Fruit fly (Drosophila melanogaster) whole organism, prepupa: Measurements from ENCODE around the gene CG4686.

Experiments
- Blimp-1 ChIP-seq: fragments of 200-800 bp; sonication (Bioruptor generic); optimal IDR thresholded peaks from 3 replicates; lab custom pipeline; 2017; ENCODE audit warnings: missing biosample characterization, missing genetic modification characterization, mild to moderate bottlenecking, moderate library complexity, missing genetic modification reagents
- CG10631 ChIP-seq: fragments of 200-800 bp; sonication (Bioruptor generic); optimal IDR thresholded peaks from 2 replicates; lab custom pipeline; 2016; ENCODE audit warnings: missing biosample characterization, missing genetic modification characterization
- CG10669 ChIP-seq: fragments of 200-800 bp; sonication (Bioruptor generic); optimal IDR thresholded peaks from 3 replicates; lab custom pipeline; 2018; ENCODE audit warnings: missing biosample characterization, mild to moderate bottlenecking, missing genetic modification characterization, moderate library complexity
- CG11294 ChIP-seq: fragments of 200-800 bp; sonication (Bioruptor generic); IDR thresholded peaks from 2 replicates; pipeline ENCODE4 v1.3.6; 2022; ENCODE audit warnings: missing biosample characterization, missing genetic modification characterization
- CG11762 ChIP-seq: fragments of 200-800 bp; sonication (Bioruptor generic); optimal IDR thresholded peaks from 3 replicates; lab custom pipeline; 2016; ENCODE audit warnings: missing biosample characterization, missing genetic modification characterization; ENCODE audit not compliant: insufficient read depth
- CG11902 ChIP-seq: fragments of 200-800 bp; sonication (Bioruptor generic); optimal IDR thresholded peaks from 3 replicates; lab custom pipeline; 2016; ENCODE audit warnings: missing biosample characterization, missing genetic modification characterization
- CG15336 ChIP-seq: fragments of 200-800 bp; sonication (Bioruptor generic); IDR thresholded peaks from 2 replicates; pipeline ENCODE4 v1.3.6; 2022; ENCODE audit warnings: missing biosample characterization, missing genetic modification characterization
- CG16779 ChIP-seq: fragments of 200-800 bp; sonication (Bioruptor generic); optimal IDR thresholded peaks from 3 replicates; lab custom pipeline; 2017; ENCODE audit warnings: missing biosample characterization, mild to moderate bottlenecking, missing genetic modification characterization
- CG31627 ChIP-seq: fragments of 200-800 bp; sonication (Bioruptor generic); optimal IDR thresholded peaks from 3 replicates; lab custom pipeline; 2016; ENCODE audit warnings: missing biosample characterization, missing genetic modification characterization
- CG32006 ChIP-seq: fragments of 200-800 bp; sonication (Bioruptor generic); optimal IDR thresholded peaks from 3 replicates; lab custom pipeline; 2017; ENCODE audit warnings: missing biosample characterization, mild to moderate bottlenecking, missing genetic modification characterization
- CG34406 ChIP-seq: fragments of 200-800 bp; sonication (Bioruptor generic); optimal IDR thresholded peaks from 3 replicates; lab custom pipeline; 2016; ENCODE audit warnings: missing biosample characterization, missing genetic modification characterization
- CG3919 ChIP-seq: fragments of 200-800 bp; sonication (Bioruptor generic); optimal IDR thresholded peaks from 3 replicates; lab custom pipeline; 2016; ENCODE audit warnings: missing biosample characterization, missing genetic modification characterization
- CG4318 ChIP-seq: fragments of 200-800 bp; sonication (Bioruptor generic); optimal IDR thresholded peaks from 3 replicates; lab custom pipeline; 2017; ENCODE audit warnings: missing biosample characterization, mild to moderate bottlenecking, missing genetic modification characterization
- CG6163 ChIP-seq: fragments of 200-800 bp; sonication (Bioruptor generic); IDR thresholded peaks from 3 replicates; pipeline ENCODE4 v1.3.6; 2022; ENCODE audit warnings: missing biosample characterization, missing genetic modification characterization
- CG6792 ChIP-seq: fragments of 200-800 bp; sonication (Bioruptor generic); optimal IDR thresholded peaks from 3 replicates; lab custom pipeline; 2016; ENCODE audit warnings: missing biosample characterization, missing genetic modification characterization
- CG6808 ChIP-seq: fragments of 200-800 bp; sonication (Bioruptor generic); optimal IDR thresholded peaks from 3 replicates; lab custom pipeline; 2017; ENCODE audit warnings: missing biosample characterization, missing genetic modification characterization, mild to moderate bottlenecking, moderate library complexity, missing genetic modification reagents
- CG6854 ChIP-seq: fragments of 200-800 bp; sonication (Bioruptor generic); optimal IDR thresholded peaks from 2 replicates; lab custom pipeline; 2017; ENCODE audit warnings: missing biosample characterization, mild to moderate bottlenecking, missing genetic modification characterization
- CG7368 ChIP-seq: fragments of 200-800 bp; sonication (Bioruptor generic); optimal IDR thresholded peaks from 3 replicates; lab custom pipeline; 2016; ENCODE audit warnings: missing biosample characterization, missing genetic modification characterization
- CG8119 ChIP-seq: fragments of 200-800 bp; sonication (Bioruptor generic); IDR thresholded peaks from 3 replicates; pipeline ENCODE4 v1.3.6; 2022; ENCODE audit warnings: missing biosample characterization, missing genetic modification characterization
- CG8319 ChIP-seq: fragments of 200-800 bp; sonication (Bioruptor generic); optimal IDR thresholded peaks from 3 replicates; lab custom pipeline; 2016; ENCODE audit warnings: missing biosample characterization, missing genetic modification characterization
- CG9139 ChIP-seq: fragments of 200-800 bp; sonication (Bioruptor generic); optimal IDR thresholded peaks from 3 replicates; lab custom pipeline; 2017; ENCODE audit warnings: missing biosample characterization, mild to moderate bottlenecking, missing genetic modification characterization
- Eip75B ChIP-seq: fragments of 200-800 bp; sonication (Bioruptor generic); optimal IDR thresholded peaks from 3 replicates; lab custom pipeline; 2016; ENCODE audit warnings: missing biosample characterization, missing genetic modification characterization
- Eip93F ChIP-seq: fragments of 200-800 bp; sonication (Bioruptor generic); optimal IDR thresholded peaks from 2 replicates; lab custom pipeline; 2016; ENCODE audit warnings: missing biosample characterization, mild to moderate bottlenecking, missing genetic modification characterization
- Ets21C ChIP-seq: fragments of 200-800 bp; sonication (Bioruptor generic); optimal IDR thresholded peaks from 3 replicates; lab custom pipeline; 2016; ENCODE audit warnings: missing biosample characterization, missing genetic modification characterization
- Ets96B ChIP-seq: fragments of 200-800 bp; optimal IDR thresholded peaks from 2 replicates; lab custom pipeline; 2019; ENCODE audit warnings: missing biosample characterization, mild to moderate bottlenecking, missing genetic modification characterization, moderate library complexity
- Gug ChIP-seq: fragments of 200-800 bp; sonication (Bioruptor generic); IDR thresholded peaks from 2 replicates; pipeline ENCODE4 v1.3.6; 2022; ENCODE audit warnings: missing biosample characterization, missing genetic modification characterization
- Hr38 ChIP-seq: sonication (Bioruptor generic); optimal IDR thresholded peaks from 2 replicates; lab custom pipeline; 2016; ENCODE audit warnings: missing biosample characterization, missing genetic modification characterization
- Hr39 ChIP-seq: fragments of 200-800 bp; sonication (Bioruptor generic); optimal IDR thresholded peaks from 2 replicates; lab custom pipeline; 2016; ENCODE audit warnings: missing biosample characterization, missing genetic modification characterization
- Hr4 ChIP-seq: fragments of 200-800 bp; sonication (Bioruptor generic); optimal IDR thresholded peaks from 3 replicates; lab custom pipeline; 2016; ENCODE audit warnings: missing biosample characterization, missing genetic modification characterization
- Lpt ChIP-seq: fragments of 200-800 bp; sonication (Bioruptor generic); optimal IDR thresholded peaks from 3 replicates; lab custom pipeline; 2016; ENCODE audit warnings: missing biosample characterization, missing genetic modification characterization
- Met ChIP-seq: fragments of 200-800 bp; sonication (Bioruptor generic); optimal IDR thresholded peaks from 3 replicates; lab custom pipeline; 2016; ENCODE audit warnings: missing biosample characterization, missing genetic modification characterization
- OdsH ChIP-seq: fragments of 200-800 bp; sonication (Bioruptor generic); optimal IDR thresholded peaks from 3 replicates; lab custom pipeline; 2016; ENCODE audit warnings: missing biosample characterization, missing genetic modification characterization
- Smox ChIP-seq: fragments of 200-800 bp; sonication (Bioruptor generic); optimal IDR thresholded peaks from 3 replicates; lab custom pipeline; 2016; ENCODE audit warnings: missing biosample characterization, missing genetic modification characterization
- Sox14 ChIP-seq: fragments of 200-800 bp; sonication (Bioruptor generic); optimal IDR thresholded peaks from 3 replicates; lab custom pipeline; 2016; ENCODE audit warnings: missing biosample characterization, missing genetic modification characterization
- Sox15 ChIP-seq: fragments of 200-800 bp; sonication (Bioruptor generic); optimal IDR thresholded peaks from 3 replicates; lab custom pipeline; 2016; ENCODE audit warnings: missing biosample characterization, missing genetic modification characterization
- achi ChIP-seq: fragments of 200-800 bp; sonication (Bioruptor generic); optimal IDR thresholded peaks from 3 replicates; lab custom pipeline; 2016; ENCODE audit warnings: missing biosample characterization, missing genetic modification characterization
- acj6 ChIP-seq: fragments of 200-800 bp; sonication (Bioruptor generic); optimal IDR thresholded peaks from 3 replicates; lab custom pipeline; 2016; ENCODE audit warnings: missing biosample characterization, missing genetic modification characterization
- cyc ChIP-seq: fragments of 200-800 bp; sonication (Bioruptor generic); optimal IDR thresholded peaks from 3 replicates; lab custom pipeline; 2016; ENCODE audit warnings: missing biosample characterization, missing genetic modification characterization
- dac ChIP-seq: fragments of 200-800 bp; sonication (Bioruptor generic); optimal IDR thresholded peaks from 2 replicates; lab custom pipeline; 2017; ENCODE audit warnings: missing biosample characterization, mild to moderate bottlenecking, missing genetic modification characterization
- dsx ChIP-seq: fragments of 200-800 bp; optimal IDR thresholded peaks from 3 replicates; lab custom pipeline; 2019; ENCODE audit warnings: missing biosample characterization, mild to moderate bottlenecking, missing genetic modification characterization, moderate library complexity; ENCODE audit not compliant: poor library complexity, severe bottlenecking
- eg ChIP-seq: fragments of 200-800 bp; sonication (Bioruptor generic); IDR thresholded peaks from 3 replicates; pipeline ENCODE4 v1.3.6; 2022; ENCODE audit warnings: missing biosample characterization, missing genetic modification characterization
- esn ChIP-seq: fragments of 200-800 bp; sonication (Bioruptor generic); optimal IDR thresholded peaks from 2 replicates; lab custom pipeline; 2016; ENCODE audit warnings: missing biosample characterization, mild to moderate bottlenecking, missing genetic modification characterization, moderate library complexity
- fd85E ChIP-seq: fragments of 200-800 bp; sonication (Bioruptor generic); optimal IDR thresholded peaks from 3 replicates; lab custom pipeline; 2016; ENCODE audit warnings: missing biosample characterization, missing genetic modification characterization
- fkh ChIP-seq: fragments of 200-800 bp; sonication (Bioruptor generic); optimal IDR thresholded peaks from 3 replicates; lab custom pipeline; 2017; ENCODE audit warnings: missing biosample characterization, mild to moderate bottlenecking, missing genetic modification characterization, moderate library complexity
- lz ChIP-seq: fragments of 200-800 bp; sonication (Bioruptor generic); optimal IDR thresholded peaks from 3 replicates; lab custom pipeline; 2016; ENCODE audit warnings: missing biosample characterization, missing genetic modification characterization
- pdm3 ChIP-seq: fragments of 200-800 bp; sonication (Bioruptor generic); optimal IDR thresholded peaks from 3 replicates; lab custom pipeline; 2016; ENCODE audit warnings: missing biosample characterization, missing genetic modification characterization
- salr ChIP-seq, 2 experiments: fragments of 200-800 bp; sonication (Bioruptor generic); optimal IDR thresholded peaks; 3 replicates each; lab custom pipeline; 2016 to 2018; ENCODE audit warnings: missing biosample characterization in 2 of 2, missing genetic modification characterization in 2 of 2, mild to moderate bottlenecking in 1 of 2
- spab ChIP-seq: fragments of 200-800 bp; sonication (Bioruptor generic); optimal IDR thresholded peaks from 2 replicates; lab custom pipeline; 2017; ENCODE audit warnings: missing biosample characterization, mild to moderate bottlenecking, missing genetic modification characterization, missing genetic modification reagents
- ss ChIP-seq, 2 experiments: fragments of 200-800 bp; sonication (Bioruptor generic); optimal IDR thresholded peaks; 2 replicates in 1 of 2; 3 replicates in 1 of 2; lab custom pipeline; 2017 to 2018; ENCODE audit warnings: mild to moderate bottlenecking in 2 of 2, missing biosample characterization in 2 of 2, missing genetic modification characterization in 2 of 2, moderate library complexity in 1 of 2
- topi ChIP-seq: fragments of 200-800 bp; sonication (Bioruptor generic); optimal IDR thresholded peaks from 3 replicates; lab custom pipeline; 2016; ENCODE audit warnings: missing biosample characterization, missing genetic modification characterization

CG4686 gene

dm6 chr3R:19863979-19864775 is at the start of gene CG4686, which contains the start of gene CG4572:
Gene CG4686, plus strand, starts transcription at chr3R:19864496.
Gene CG4572, minus strand, starts transcription at chr3R:19864393.
- TF ChIP-seq CG34406 (GFP tag; lab: Kevin White, UChicago) (peak; percentile 74), CG16779 (tag; lab: Kevin White, UChicago) (no peak), cyc (GFP tag; lab: Kevin White, UChicago) (peak; percentile 84), dac (GFP tag; lab: Kevin White, UChicago) (no peak), lz (GFP tag; lab: Kevin White, UChicago) (peak; percentile 89), OdsH (peak; percentile 85), Blimp-1 (peak; percentile 47), Hr39 (GFP tag; lab: Kevin White, UChicago) (peak; percentile 89), CG7368 (GFP tag; lab: Kevin White, UChicago) (peak; percentile 61), acj6 (GFP tag; lab: Kevin White, UChicago) (peak; percentile 79), Eip93F (GFP tag; lab: Kevin White, UChicago) (peak; percentile 85), CG4318 (GFP tag; lab: Kevin White, UChicago) (peak; percentile 73), pdm3 (GFP tag; lab: Kevin White, UChicago) (peak; percentile 85), Ets21C (GFP tag; lab: Kevin White, UChicago) (peak; percentile 77), Sox15 (peak; percentile 73), CG10631 (GFP tag; lab: Kevin White, UChicago) (peak; percentile 85), Eip75B (GFP tag; lab: Kevin White, UChicago) (peak; percentile 80), Gug (peak; percentile 83), esn (GFP tag; lab: Kevin White, UChicago) (peak; percentile 87), CG11294 (GFP tag; lab: Robert Waterston, UW) (peak; percentile 79), CG15336 (GFP tag; lab: Robert Waterston, UW) (peak; percentile 71), CG6808 (GFP tag; lab: Kevin White, UChicago) (peak; percentile 62), Met (peak; percentile 81), CG32006 (peak; percentile 83), Hr38 (GFP tag; lab: Kevin White, UChicago) (no peak), topi (GFP tag; lab: Kevin White, UChicago) (peak; percentile 79), fkh (GFP tag; lab: Kevin White, UChicago) (no peak), CG11902 (GFP tag; lab: Kevin White, UChicago) (peak; percentile 75), CG10669 (GFP tag; lab: Kevin White, UChicago) (peak; percentile 74), salr (GFP tag; optimal IDR thresholded peaks at IDR 0.05; lab: Kevin White, UChicago) (peak; percentile 26 to 83), CG6163 (peak; percentile 77), fd85E (GFP tag; lab: Kevin White, UChicago) (peak; percentile 62), CG8319 (GFP tag; lab: Kevin White, UChicago) (peak; percentile 71), CG9139 (GFP tag; lab: Kevin White, UChicago) (peak; percentile 57), CG6854 (GFP tag; lab: Kevin White, UChicago) (peak; percentile 8), CG6792 (peak; percentile 71), ss (GFP tag; optimal IDR thresholded peaks at IDR 0.05; lab: Kevin White, UChicago) (peak in 1 of 2 experiments; percentile 39), spab (peak; percentile 67), Hr4 (peak; percentile 86), Smox (GFP tag; lab: Kevin White, UChicago) (peak; percentile 82), CG3919 (GFP tag; lab: Kevin White, UChicago) (peak; percentile 80), Lpt (GFP tag; lab: Kevin White, UChicago) (peak; percentile 70), CG31627 (peak; percentile 90), Ets96B (tag; lab: Kevin White, UChicago) (peak; percentile 67), dsx (peak; percentile 63), CG8119 (GFP tag; lab: Robert Waterston, UW) (peak; percentile 74), achi (GFP tag; lab: Kevin White, UChicago) (peak; percentile 86), eg (GFP tag; lab: Robert Waterston, UW) (peak; percentile 85; the same call in 2 of the 3 replicates), CG11762 (GFP tag; lab: Kevin White, UChicago) (peak; percentile 81), Sox14 (GFP tag; lab: Kevin White, UChicago) (peak; percentile 74)
